Worm (Caenorhabditis elegans) whole organism, L4 larva: ENCODE results near the gene lgg-1.

ENCODE experiments used
- D1046.2 ChIP-seq: fragments of 200-800 bp; sonication (Bioruptor generic); IDR thresholded peaks from 2 replicates; pipeline ENCODE4 v1.3.6; 2022; ENCODE audit warnings: missing genetic modification characterization, missing compliant biosample characterization
- F44E2.7 ChIP-seq: fragments of 200-800 bp; sonication (Bioruptor generic); IDR thresholded peaks from 2 replicates; pipeline ENCODE4 v2.1.2; 2022; ENCODE audit warnings: missing genetic modification characterization, missing compliant biosample characterization
- T20F7.1 ChIP-seq: fragments of 200-800 bp; sonication (Bioruptor generic); optimal IDR thresholded peaks from 2 replicates; lab custom pipeline; 2018; ENCODE audit warnings: mild to moderate bottlenecking, missing genetic modification characterization, missing compliant biosample characterization
- Y48G9A.11 ChIP-seq: fragments of 200-800 bp; sonication (Bioruptor generic); IDR thresholded peaks from 2 replicates; pipeline ENCODE4 v1.3.6; 2022; ENCODE audit warnings: missing genetic modification reagents, missing genetic modification characterization, missing compliant biosample characterization
- Y75B8A.6 ChIP-seq: fragments of 200-800 bp; sonication (Bioruptor generic); IDR thresholded peaks from 2 replicates; pipeline ENCODE4 v1.3.6; 2022; ENCODE audit warnings: missing genetic modification reagents, missing genetic modification characterization, missing compliant biosample characterization
- ZK337.2 ChIP-seq: fragments of 200-800 bp; sonication (Bioruptor generic); IDR thresholded peaks from 2 replicates; pipeline ENCODE4 v1.3.6; 2022; ENCODE audit warnings: missing genetic modification reagents, missing genetic modification characterization, missing compliant biosample characterization
- ama-1 ChIP-seq: fragments of 150-350 bp; optimal IDR thresholded peaks from 2 replicates; lab custom pipeline; 2014; ENCODE audit warnings: inconsistent platforms, mixed read lengths
- ceh-32 ChIP-seq: sonication (generic microtip); optimal IDR thresholded peaks from 2 replicates; lab custom pipeline; 2016; ENCODE audit warnings: mild to moderate bottlenecking, missing genetic modification characterization, missing compliant biosample characterization; ENCODE audit not compliant: poor library complexity
- ceh-44 ChIP-seq: fragments of 200-800 bp; sonication (Bioruptor generic); IDR thresholded peaks from 2 replicates; pipeline ENCODE4 v1.3.6; 2022; ENCODE audit warnings: missing genetic modification reagents, missing genetic modification characterization, missing compliant biosample characterization
- ceh-82 ChIP-seq: sonication (generic microtip); optimal IDR thresholded peaks from 2 replicates; lab custom pipeline; 2017; ENCODE audit warnings: missing biosample characterization, missing genetic modification characterization
- ces-1 ChIP-seq: fragments of 150-350 bp; sonication (generic microtip); optimal IDR thresholded peaks from 4 replicates; lab custom pipeline; 2014; ENCODE audit warnings: missing biosample characterization, missing genetic modification reagents, missing genetic modification characterization
- cey-2 ChIP-seq: sonication (generic microtip); optimal IDR thresholded peaks from 3 replicates; lab custom pipeline; 2017; ENCODE audit warnings: missing genetic modification characterization, mild to moderate bottlenecking, missing compliant biosample characterization, antibody characterized with exemption, borderline replicate concordance; ENCODE audit not compliant: insufficient read depth
- ctbp-1 ChIP-seq: fragments of 200-800 bp; sonication (Bioruptor generic); IDR thresholded peaks from 2 replicates; pipeline ENCODE4 v1.3.6; 2022; ENCODE audit warnings: missing genetic modification reagents, missing genetic modification characterization, missing compliant biosample characterization
- daf-12 ChIP-seq: fragments of 150-350 bp; optimal IDR thresholded peaks from 2 replicates; lab custom pipeline; 2014; ENCODE audit warnings: missing biosample characterization, missing genetic modification reagents, missing genetic modification characterization
- daf-16 ChIP-seq, 3 experiments: sonication (generic microtip); optimal IDR thresholded peaks; 2 replicates each; lab custom pipeline; 2016 to 2017; ENCODE audit warnings: missing genetic modification characterization in 3 of 3, missing genetic modification reagents in 3 of 3, mild to moderate bottlenecking in 2 of 3, missing compliant biosample characterization in 2 of 3, missing biosample characterization in 1 of 3, moderate library complexity in 1 of 3
- daf-19 ChIP-seq: fragments of 200-800 bp; sonication (Bioruptor generic); conservative IDR thresholded peaks from 2 replicates; pipeline ENCODE4 v1.3.6; 2022; ENCODE audit warnings: missing genetic modification characterization, missing compliant biosample characterization
- daf-8 ChIP-seq: fragments of 200-800 bp; sonication (Bioruptor generic); IDR thresholded peaks from 2 replicates; pipeline ENCODE4 v1.3.6; 2022; ENCODE audit warnings: missing genetic modification characterization, missing compliant biosample characterization
- dmd-8 ChIP-seq: fragments of 200-800 bp; sonication (Bioruptor generic); IDR thresholded peaks from 2 replicates; pipeline ENCODE4 v1.3.6; 2022; ENCODE audit warnings: missing genetic modification characterization, missing compliant biosample characterization
- dpl-1 ChIP-seq: fragments of 150-350 bp; optimal IDR thresholded peaks from 2 replicates; lab custom pipeline; 2014; ENCODE audit warnings: missing biosample characterization, missing genetic modification reagents, missing genetic modification characterization
- duxl-1 ChIP-seq: sonication (generic microtip); optimal IDR thresholded peaks from 2 replicates; lab custom pipeline; 2016; ENCODE audit warnings: mild to moderate bottlenecking, missing genetic modification characterization, moderate library complexity, missing compliant biosample characterization; ENCODE audit not compliant: poor library complexity
- dve-1 ChIP-seq: sonication (generic microtip); optimal IDR thresholded peaks from 2 replicates; lab custom pipeline; 2017; ENCODE audit warnings: antibody characterized with exemption, mild to moderate bottlenecking, missing genetic modification characterization, missing compliant biosample characterization; ENCODE audit not compliant: insufficient read depth
- egl-27 ChIP-seq: sonication (generic microtip); optimal IDR thresholded peaks from 3 replicates; lab custom pipeline; 2017; ENCODE audit warnings: missing biosample characterization, missing genetic modification reagents, missing genetic modification characterization
- egl-43 ChIP-seq: fragments of 200-800 bp; sonication (Bioruptor generic); IDR thresholded peaks from 2 replicates; pipeline ENCODE4 v1.3.6; 2022; ENCODE audit warnings: missing genetic modification reagents, missing genetic modification characterization, missing compliant biosample characterization
- hlh-11 ChIP-seq: fragments of 200-800 bp; sonication (Bioruptor generic); optimal IDR thresholded peaks from 2 replicates; lab custom pipeline; 2018; ENCODE audit warnings: mild to moderate bottlenecking, missing genetic modification characterization, missing compliant biosample characterization
- lim-7 ChIP-seq: fragments of 200-800 bp; sonication (Bioruptor generic); IDR thresholded peaks from 2 replicates; pipeline ENCODE4 v1.3.6; 2022; ENCODE audit warnings: missing genetic modification characterization, missing compliant biosample characterization
- lin-29 ChIP-seq: fragments of 200-800 bp; sonication (Bioruptor generic); IDR thresholded peaks from 2 replicates; pipeline ENCODE4 v1.3.6; 2022; ENCODE audit warnings: missing genetic modification reagents, missing genetic modification characterization, missing compliant biosample characterization
- lin-38 ChIP-seq: fragments of 200-800 bp; sonication (Bioruptor generic); IDR thresholded peaks from 2 replicates; pipeline ENCODE4 v1.3.6; 2022; ENCODE audit warnings: missing genetic modification reagents, missing genetic modification characterization, missing compliant biosample characterization
- lir-3 ChIP-seq: sonication (generic microtip); optimal IDR thresholded peaks from 2 replicates; lab custom pipeline; 2016; ENCODE audit warnings: mild to moderate bottlenecking, missing genetic modification characterization, missing compliant biosample characterization
- lsy-2 ChIP-seq, 2 experiments: fragments of 150-350 bp in 1 of 2; sonication (generic microtip) in 1 of 2; optimal IDR thresholded peaks; 2 replicates each; lab custom pipeline; 2014 to 2017; ENCODE audit warnings: missing biosample characterization in 2 of 2, missing genetic modification characterization in 2 of 2
- madf-9 ChIP-seq: fragments of 200-800 bp; sonication (Bioruptor generic); conservative IDR thresholded peaks from 2 replicates; pipeline ENCODE4 v1.3.6; 2022; ENCODE audit warnings: missing genetic modification reagents, missing genetic modification characterization, missing compliant biosample characterization
- mdt-29 ChIP-seq: fragments of 200-800 bp; sonication (Bioruptor generic); IDR thresholded peaks from 2 replicates; pipeline ENCODE4 v1.3.6; 2022; ENCODE audit warnings: missing genetic modification reagents, missing genetic modification characterization, missing compliant biosample characterization
- mxl-3 ChIP-seq: fragments of 200-800 bp; sonication (Bioruptor generic); optimal IDR thresholded peaks from 2 replicates; lab custom pipeline; 2018; ENCODE audit warnings: mild to moderate bottlenecking, missing genetic modification characterization, missing compliant biosample characterization
- nhr-102 ChIP-seq: sonication (generic microtip); optimal IDR thresholded peaks from 2 replicates; lab custom pipeline; 2016; ENCODE audit warnings: mild to moderate bottlenecking, missing genetic modification characterization, moderate library complexity, missing compliant biosample characterization
- nhr-11 ChIP-seq: fragments of 150-350 bp; optimal IDR thresholded peaks from 2 replicates; lab custom pipeline; 2014; ENCODE audit warnings: missing biosample characterization, missing genetic modification characterization
- nhr-237 ChIP-seq: sonication (generic microtip); optimal IDR thresholded peaks from 2 replicates; lab custom pipeline; 2017; ENCODE audit warnings: missing biosample characterization, missing genetic modification characterization
- nhr-25 ChIP-seq: sonication (generic microtip); optimal IDR thresholded peaks from 2 replicates; lab custom pipeline; 2017; ENCODE audit warnings: missing genetic modification characterization, mild to moderate bottlenecking, missing compliant biosample characterization, antibody characterized with exemption, moderate library complexity, borderline replicate concordance; ENCODE audit not compliant: insufficient read depth
- nhr-28 ChIP-seq: fragments of 150-350 bp; optimal IDR thresholded peaks from 2 replicates; lab custom pipeline; 2014; ENCODE audit warnings: missing biosample characterization, missing genetic modification characterization
- nhr-42 ChIP-seq: fragments of 200-800 bp; sonication (Bioruptor generic); IDR thresholded peaks from 2 replicates; pipeline ENCODE4 v1.3.6; 2022; ENCODE audit warnings: missing genetic modification characterization, missing compliant biosample characterization
- nhr-6 ChIP-seq: fragments of 150-350 bp; optimal IDR thresholded peaks from 2 replicates; lab custom pipeline; 2014; ENCODE audit warnings: missing biosample characterization, missing genetic modification characterization
- php-3 ChIP-seq: fragments of 200-800 bp; sonication (Bioruptor generic); IDR thresholded peaks from 2 replicates; pipeline ENCODE4 v1.3.6; 2022; ENCODE audit warnings: missing genetic modification reagents, missing genetic modification characterization, missing compliant biosample characterization
- pqm-1 ChIP-seq: sonication (generic microtip); optimal IDR thresholded peaks from 2 replicates; lab custom pipeline; 2017; ENCODE audit warnings: missing biosample characterization, missing genetic modification characterization
- saeg-2 ChIP-seq: fragments of 200-800 bp; sonication (Bioruptor generic); IDR thresholded peaks from 2 replicates; pipeline ENCODE4 v1.3.6; 2022; ENCODE audit warnings: missing genetic modification reagents, missing genetic modification characterization, missing compliant biosample characterization
- sdz-12 ChIP-seq: fragments of 200-800 bp; sonication (Bioruptor generic); optimal IDR thresholded peaks from 2 replicates; lab custom pipeline; 2018; ENCODE audit warnings: mild to moderate bottlenecking, missing genetic modification characterization, missing compliant biosample characterization
- set-16 ChIP-seq: fragments of 200-800 bp; sonication (Bioruptor generic); IDR thresholded peaks from 2 replicates; pipeline ENCODE4 v1.3.6; 2022; ENCODE audit warnings: missing genetic modification reagents, missing genetic modification characterization, missing compliant biosample characterization
- snpc-1.2 ChIP-seq: fragments of 200-800 bp; sonication (Bioruptor generic); IDR thresholded peaks from 2 replicates; pipeline ENCODE4 v1.3.6; 2022; ENCODE audit warnings: missing genetic modification reagents, missing genetic modification characterization, missing compliant biosample characterization
- spr-3 ChIP-seq: fragments of 200-800 bp; sonication (Bioruptor generic); optimal IDR thresholded peaks from 2 replicates; lab custom pipeline; 2018; ENCODE audit warnings: mild to moderate bottlenecking, missing genetic modification characterization, missing compliant biosample characterization
- tra-1 ChIP-seq: fragments of 200-800 bp; sonication (Bioruptor generic); IDR thresholded peaks from 2 replicates; pipeline ENCODE4 v1.3.6; 2022; ENCODE audit warnings: missing genetic modification reagents, missing genetic modification characterization, missing compliant biosample characterization
- vab-7 ChIP-seq: fragments of 200-800 bp; sonication (Bioruptor generic); IDR thresholded peaks from 2 replicates; pipeline ENCODE4 v1.3.6; 2022; ENCODE audit warnings: missing genetic modification reagents, missing genetic modification characterization, missing compliant biosample characterization
- zag-1 ChIP-seq: fragments of 150-350 bp; optimal IDR thresholded peaks from 2 replicates; lab custom pipeline; 2014; ENCODE audit warnings: missing biosample characterization, missing genetic modification characterization
- zip-11 ChIP-seq: fragments of 200-800 bp; sonication (Bioruptor generic); IDR thresholded peaks from 2 replicates; pipeline ENCODE4 v1.3.6; 2022; ENCODE audit warnings: missing genetic modification characterization, missing compliant biosample characterization
- ztf-7 ChIP-seq: fragments of 150-350 bp; optimal IDR thresholded peaks from 2 replicates; lab custom pipeline; 2014; ENCODE audit warnings: missing biosample characterization, missing genetic modification characterization

Gene lgg-1

DNA sequence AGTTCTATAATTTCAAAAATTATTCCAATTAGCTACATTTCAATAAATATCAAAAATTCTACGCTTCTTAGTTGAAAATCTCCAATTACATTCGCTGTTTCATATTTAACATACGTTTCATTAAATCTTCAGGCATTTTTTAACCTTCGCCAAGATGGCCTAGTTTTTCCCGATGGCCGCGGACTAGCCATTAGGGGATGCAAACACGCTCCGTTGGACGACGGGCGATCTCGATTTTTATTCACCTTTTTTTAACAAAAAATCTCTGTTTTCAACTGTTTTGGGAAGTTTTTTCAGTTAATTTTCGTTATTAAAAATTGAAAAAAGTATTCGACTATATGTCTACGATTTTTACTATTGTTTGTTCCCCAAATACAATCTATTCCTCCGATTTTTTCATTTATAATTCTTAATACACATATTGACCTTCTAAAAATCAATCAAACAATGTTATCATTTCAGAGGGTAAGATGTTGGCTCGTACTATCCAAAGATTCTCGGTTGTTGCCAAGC is 35.7 kb upstream of the lgg-1 start, which contains the start of gene F58F12.1 (continued):
- TF ChIP-seq spr-3 (GFP tag; lab: Kevin White, UChicago) (no peak), duxl-1 (no peak), lin-29 (GFP tag; lab: Robert Waterston, UW) (no peak), snpc-1.2 (no peak), saeg-2 (GFP tag; lab: Robert Waterston, UW) (no peak), ZK337.2 (GFP tag; lab: Robert Waterston, UW) (peak; percentile 47; the same call in 1 of the 2 replicates), lir-3 (tag; lab: Kevin White, UChicago) (no peak), nhr-237 (no peak), egl-27 (no peak), lin-38 (GFP tag; lab: Robert Waterston, UW) (peak; percentile 94), dmd-8 (GFP tag; lab: Robert Waterston, UW) (no peak), sdz-12 (no peak), zip-11 (GFP tag; lab: Robert Waterston, UW) (no peak), D1046.2 (GFP tag; lab: Robert Waterston, UW) (no peak), nhr-102 (tag; lab: Kevin White, UChicago) (no peak), nhr-11 (tag; lab: Kevin White, UChicago) (peak; percentile 21), egl-43 (GFP tag; lab: Robert Waterston, UW) (no peak), php-3 (GFP tag; lab: Robert Waterston, UW) (no peak), T20F7.1 (GFP tag; lab: Kevin White, UChicago) (no peak), tra-1 (GFP tag; lab: Robert Waterston, UW) (no peak), ztf-7 (no peak), ceh-32 (tag; lab: Kevin White, UChicago) (no peak), dve-1 (tag; lab: Kevin White, UChicago) (peak; percentile 50), nhr-28 (peak; percentile 55), ama-1 (lab: Kevin White, UChicago) (no peak), daf-19 (no peak), vab-7 (GFP tag; lab: Robert Waterston, UW) (no peak), cey-2 (tag; lab: Kevin White, UChicago) (no peak), mxl-3 (GFP tag; lab: Kevin White, UChicago) (no peak), daf-12 (no peak), ces-1 (GFP tag; lab: Kevin White, UChicago) (no peak), nhr-42 (GFP tag; lab: Robert Waterston, UW) (no peak), lsy-2 (tag; optimal IDR thresholded peaks at IDR 0.05; lab: Kevin White, UChicago) (peak in 1 of 2 experiments; percentile 81), lim-7 (GFP tag; lab: Robert Waterston, UW) (no peak), mdt-29 (GFP tag; lab: Robert Waterston, UW) (no peak), daf-16 (GFP tag; optimal IDR thresholded peaks at IDR 0.05; lab: Kevin White, UChicago) (no peak), daf-16 (tag; optimal IDR thresholded peaks at IDR 0.05; lab: Kevin White, UChicago) (peak; percentile 50), pqm-1 (tag; lab: Kevin White, UChicago) (no peak), daf-8 (no peak), set-16 (GFP tag; lab: Robert Waterston, UW) (no peak), F44E2.7 (GFP tag; lab: Robert Waterston, UW) (no peak), ceh-82 (tag; lab: Kevin White, UChicago) (no peak), hlh-11 (peak; percentile 31), Y75B8A.6 (no peak), ctbp-1 (GFP tag; lab: Robert Waterston, UW) (no peak), dpl-1 (GFP tag; lab: Kevin White, UChicago) (peak; percentile 56), zag-1 (tag; lab: Kevin White, UChicago) (no peak), Y48G9A.11 (GFP tag; lab: Robert Waterston, UW) (no peak), madf-9 (no peak), nhr-25 (no peak), ceh-44 (no peak), nhr-6 (peak; percentile 43)
